Worm (Caenorhabditis elegans) whole organism, L1 larva: ENCODE data around the gene C55A6.3.
A peak's percentile ranks its signal among the peaks of the same experiment; 100 is the strongest.

Source experiments
- C04F5.9 ChIP-seq: sonication (generic microtip); optimal IDR thresholded peaks from 2 replicates; lab custom pipeline; 2016; ENCODE audit warnings: missing genetic modification characterization, missing compliant biosample characterization
- C16A3.4 ChIP-seq: fragments of 150-350 bp; optimal IDR thresholded peaks from 2 replicates; lab custom pipeline; 2014; ENCODE audit warnings: missing biosample characterization, missing genetic modification characterization
- Y116A8C.19 ChIP-seq: sonication (generic microtip); optimal IDR thresholded peaks from 2 replicates; lab custom pipeline; 2016; ENCODE audit warnings: missing compliant biosample characterization, missing genetic modification characterization, borderline replicate concordance
- aha-1 ChIP-seq: fragments of 150-350 bp; optimal IDR thresholded peaks from 2 replicates; lab custom pipeline; 2014; ENCODE audit warnings: missing biosample characterization, missing genetic modification characterization
- aly-2 ChIP-seq: fragments of 150-350 bp; optimal IDR thresholded peaks from 2 replicates; lab custom pipeline; 2014; ENCODE audit warnings: missing biosample characterization, missing genetic modification characterization
- blmp-1 ChIP-seq: fragments of 150-350 bp; optimal IDR thresholded peaks from 2 replicates; lab custom pipeline; 2014; ENCODE audit warnings: missing biosample characterization, missing genetic modification characterization
- dsc-1 ChIP-seq: sonication (generic microtip); optimal IDR thresholded peaks from 2 replicates; lab custom pipeline; 2016; ENCODE audit warnings: mild to moderate bottlenecking, missing genetic modification characterization, missing compliant biosample characterization
- efl-1 ChIP-seq, 4 experiments: fragments of 150-350 bp; optimal IDR thresholded peaks in 3 of 4; peaks in 1 of 4; 1 replicate in 1 of 4; 2 replicates in 3 of 4; lab custom pipeline; 2014; ENCODE audit warnings: missing biosample characterization in 2 of 4, missing genetic modification characterization in 2 of 4, missing genetic modification reagents in 2 of 4
- egl-13 ChIP-seq: sonication (generic microtip); optimal IDR thresholded peaks from 2 replicates; lab custom pipeline; 2016; ENCODE audit warnings: missing genotype, missing genetic modification reagents, missing genetic modification characterization, missing compliant biosample characterization
- elt-2 ChIP-seq: sonication (generic microtip); optimal IDR thresholded peaks from 2 replicates; lab custom pipeline; 2016; ENCODE audit warnings: missing genetic modification characterization, mild to moderate bottlenecking, inconsistent platforms, missing compliant biosample characterization, missing genetic modification reagents
- elt-3 ChIP-seq, 6 experiments: fragments of 150-350 bp in 1 of 6; sonication (generic microtip); optimal IDR thresholded peaks; 2 replicates each; lab custom pipeline; 2017 to 2018; ENCODE audit warnings: missing biosample characterization in 6 of 6, missing genetic modification characterization in 6 of 6, inconsistent platforms in 1 of 6
- fkh-10 ChIP-seq: sonication (generic microtip); optimal IDR thresholded peaks from 2 replicates; lab custom pipeline; 2017; ENCODE audit warnings: missing biosample characterization, missing genetic modification reagents, missing genetic modification characterization
- fkh-4 ChIP-seq: sonication (generic microtip); optimal IDR thresholded peaks from 2 replicates; lab custom pipeline; 2016; ENCODE audit warnings: missing compliant biosample characterization, missing genetic modification characterization, borderline replicate concordance
- hlh-17 ChIP-seq: fragments of 200-800 bp; sonication (Bioruptor generic); optimal IDR thresholded peaks from 2 replicates; lab custom pipeline; 2018; ENCODE audit warnings: missing genetic modification characterization, mild to moderate bottlenecking, missing compliant biosample characterization, moderate library complexity, borderline replicate concordance
- hlh-4 ChIP-seq: sonication (generic microtip); optimal IDR thresholded peaks from 2 replicates; lab custom pipeline; 2016; ENCODE audit warnings: mild to moderate bottlenecking, missing genetic modification characterization, missing compliant biosample characterization
- hpl-2 ChIP-seq: fragments of 150-350 bp; optimal IDR thresholded peaks from 2 replicates; lab custom pipeline; 2014; ENCODE audit warnings: missing biosample characterization, missing genetic modification reagents, missing genetic modification characterization
- irx-1 ChIP-seq: sonication (generic microtip); optimal IDR thresholded peaks from 2 replicates; lab custom pipeline; 2016; ENCODE audit warnings: missing genetic modification characterization, missing compliant biosample characterization
- isw-1 ChIP-seq: fragments of 200-800 bp; sonication (Bioruptor generic); IDR thresholded peaks from 2 replicates; pipeline ENCODE4 v1.3.6; 2022; ENCODE audit warnings: missing genetic modification characterization, missing compliant biosample characterization
- jun-1 ChIP-seq: fragments of 150-350 bp; optimal IDR thresholded peaks from 2 replicates; lab custom pipeline; 2014; ENCODE audit warnings: missing biosample characterization, missing genetic modification reagents, missing genetic modification characterization
- lin-15B ChIP-seq: fragments of 150-350 bp; sonication (generic microtip); optimal IDR thresholded peaks from 3 replicates; lab custom pipeline; 2014; ENCODE audit warnings: missing biosample characterization, missing genetic modification characterization
- lir-3 ChIP-seq: sonication (generic microtip); optimal IDR thresholded peaks from 2 replicates; lab custom pipeline; 2016; ENCODE audit warnings: mild to moderate bottlenecking, missing genetic modification characterization, moderate library complexity, missing compliant biosample characterization; ENCODE audit not compliant: poor library complexity
- mab-9 ChIP-seq: fragments of 200-800 bp; sonication (Bioruptor generic); IDR thresholded peaks from 2 replicates; pipeline ENCODE4 v1.3.6; 2022; ENCODE audit warnings: missing genetic modification reagents, missing genetic modification characterization, missing compliant biosample characterization
- mef-2 ChIP-seq: fragments of 150-350 bp; optimal IDR thresholded peaks from 2 replicates; lab custom pipeline; 2014; ENCODE audit warnings: missing biosample characterization, missing genetic modification characterization
- nhr-11 ChIP-seq: fragments of 150-350 bp; optimal IDR thresholded peaks from 2 replicates; lab custom pipeline; 2014; ENCODE audit warnings: missing biosample characterization, missing genetic modification characterization
- nhr-20 ChIP-seq: sonication (generic microtip); optimal IDR thresholded peaks from 2 replicates; lab custom pipeline; 2016; ENCODE audit warnings: mild to moderate bottlenecking, missing genetic modification characterization, missing compliant biosample characterization
- nhr-237 ChIP-seq: fragments of 150-350 bp; optimal IDR thresholded peaks from 2 replicates; lab custom pipeline; 2014; ENCODE audit warnings: missing biosample characterization, missing genetic modification characterization
- nhr-47 ChIP-seq: sonication (generic microtip); optimal IDR thresholded peaks from 2 replicates; lab custom pipeline; 2016; ENCODE audit warnings: mild to moderate bottlenecking, missing genetic modification characterization, moderate library complexity, missing compliant biosample characterization
- nhr-85 ChIP-seq: sonication (generic microtip); peaks from one replicate; lab custom pipeline; 2016; ENCODE audit warnings: missing genetic modification characterization, inconsistent platforms, missing compliant biosample characterization
- pqm-1 ChIP-seq: sonication (generic microtip); optimal IDR thresholded peaks from 3 replicates; lab custom pipeline; 2017; ENCODE audit warnings: missing biosample characterization, missing genetic modification characterization
- rnt-1 ChIP-seq: sonication (generic microtip); optimal IDR thresholded peaks from 2 replicates; lab custom pipeline; 2016; ENCODE audit warnings: mild to moderate bottlenecking, missing genetic modification characterization, moderate library complexity, missing compliant biosample characterization
- skn-1 ChIP-seq: fragments of 150-350 bp; optimal IDR thresholded peaks from 2 replicates; lab custom pipeline; 2014; ENCODE audit warnings: missing biosample characterization, missing genetic modification characterization
- snpc-4 ChIP-seq: fragments of 150-350 bp; optimal IDR thresholded peaks from 2 replicates; lab custom pipeline; 2014; ENCODE audit warnings: missing biosample characterization, missing genetic modification characterization
- snu-23 ChIP-seq: sonication (generic microtip); optimal IDR thresholded peaks from 2 replicates; lab custom pipeline; 2016; ENCODE audit warnings: missing genetic modification characterization, missing compliant biosample characterization
- sptf-1 ChIP-seq: fragments of 150-350 bp; optimal IDR thresholded peaks from 2 replicates; lab custom pipeline; 2014; ENCODE audit warnings: missing biosample characterization, missing genetic modification characterization
- swsn-7 ChIP-seq: sonication (generic microtip); optimal IDR thresholded peaks from 2 replicates; lab custom pipeline; 2016; ENCODE audit warnings: missing genetic modification characterization, missing compliant biosample characterization
- tlp-1 ChIP-seq: fragments of 150-350 bp; optimal IDR thresholded peaks from 2 replicates; lab custom pipeline; 2014; ENCODE audit warnings: missing biosample characterization, missing genetic modification characterization
- unc-130 ChIP-seq: fragments of 150-350 bp; optimal IDR thresholded peaks from 2 replicates; lab custom pipeline; 2017; ENCODE audit warnings: missing biosample characterization, missing genetic modification characterization, inconsistent platforms
- vab-15 ChIP-seq: sonication (generic microtip); optimal IDR thresholded peaks from 2 replicates; lab custom pipeline; 2017; ENCODE audit warnings: missing genotype, mild to moderate bottlenecking, missing genetic modification characterization, missing compliant biosample characterization
- zip-4 ChIP-seq: fragments of 200-800 bp; sonication (Bioruptor generic); optimal IDR thresholded peaks from 2 replicates; lab custom pipeline; 2018; ENCODE audit warnings: mild to moderate bottlenecking, missing genetic modification characterization, moderate library complexity, missing compliant biosample characterization

The C55A6.3 gene

ce11 chrV:11497475-11497874 is 15.9 kb downstream of the C55A6.3 start:
- no peak for TF ChIP-seq aha-1 (tag; lab: Kevin White, UChicago)
- TF ChIP-seq hpl-2 (GFP tag; lab: Kevin White, UChicago), result no peak
- no peak for TF ChIP-seq C16A3.4 (tag; lab: Kevin White, UChicago)
- no peak for TF ChIP-seq sptf-1
- TF ChIP-seq nhr-11 (tag; lab: Kevin White, UChicago), result no peak

- TF ChIP-seq pqm-1, result no peak
- TF ChIP-seq fkh-10 (GFP tag; lab: Kevin White, UChicago), result no peak
- no peak for TF ChIP-seq unc-130 (tag; lab: Kevin White, UChicago)
- TF ChIP-seq mab-9 (GFP tag; lab: Robert Waterston, UW), result no peak
- TF ChIP-seq nhr-237 (tag; lab: Kevin White, UChicago), result no peak
- no peak for TF ChIP-seq mef-2 (tag; lab: Kevin White, UChicago)
- no peak for TF ChIP-seq tlp-1 (tag; lab: Kevin White, UChicago)
- no peak for TF ChIP-seq hlh-4 (tag; lab: Kevin White, UChicago)
- no peak for TF ChIP-seq snu-23 (GFP tag; lab: Kevin White, UChicago)
- TF ChIP-seq nhr-11 (tag; lab: Kevin White, UChicago), result no peak
- no peak for TF ChIP-seq swsn-7 (tag; lab: Kevin White, UChicago)
- TF ChIP-seq skn-1 (tag; lab: Kevin White, UChicago), result no peak
- no peak for TF ChIP-seq elt-2 (tag; lab: Kevin White, UChicago)
- no peak for TF ChIP-seq sptf-1
- no peak for TF ChIP-seq jun-1 (tag; lab: Kevin White, UChicago)
- TF ChIP-seq vab-15 (tag; lab: Kevin White, UChicago), result no peak
These were observed 17.0 kb downstream of the C55A6.3 start, which contains the start of gene htrl-1 for ce11 chrV:11496283-11496682. Gene htrl-1 (minus strand): TSS chrV:11496383.

DNA sequence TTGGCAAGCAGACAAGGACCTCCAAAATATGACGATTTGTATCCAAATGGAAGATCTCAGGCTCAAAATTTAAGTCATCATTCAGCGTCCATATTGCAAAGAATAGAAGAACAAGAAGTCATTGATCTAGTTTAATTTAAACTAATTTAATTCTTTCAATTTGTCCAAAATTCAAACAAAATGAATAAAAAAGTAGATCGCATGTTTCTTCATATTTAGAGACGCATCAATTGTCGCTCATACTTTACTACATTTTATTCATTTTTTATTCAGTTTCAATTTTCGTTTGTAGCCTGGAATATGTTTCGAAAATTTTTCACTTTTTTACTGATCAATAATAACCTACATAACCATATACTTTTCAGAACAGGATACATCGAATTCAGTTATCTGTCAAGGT is 20.9 kb downstream of the C55A6.3 start, which contains the start of gene T11F9.21:
T11F9.21 (plus strand) TSS at position 301 of the 400 bp plus-strand sequence.
- TF ChIP-seq blmp-1 (tag; lab: Kevin White, UChicago) (no peak), lir-3 (no peak), efl-1 (optimal IDR thresholded peaks at IDR 0.05; lab: Kevin White, UChicago) (no peak), efl-1 (GFP tag; optimal IDR thresholded peaks at IDR 0.05 in 1 of 2; lab: Kevin White, UChicago) (no peak), swsn-7 (tag; lab: Kevin White, UChicago) (no peak)

DNA sequence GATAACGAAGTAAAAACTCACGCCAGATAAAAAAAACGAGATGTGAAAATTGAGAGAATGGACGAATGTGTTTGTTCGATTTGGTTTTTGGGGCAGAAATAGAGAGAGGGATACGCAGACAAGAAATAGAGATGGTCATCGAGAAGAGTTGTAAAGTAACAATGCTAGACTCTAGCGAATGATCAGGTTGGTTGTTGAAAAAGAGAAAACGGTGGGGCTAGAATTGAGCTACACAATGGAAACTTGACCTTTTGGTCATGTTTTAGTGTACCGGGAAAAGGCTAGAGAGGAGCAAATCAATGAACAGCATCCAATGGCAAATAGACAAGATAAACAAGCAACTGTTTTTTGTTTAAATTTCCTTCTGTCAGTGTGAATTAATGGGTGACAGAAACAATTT is 22.9 kb downstream of the C55A6.3 start, which contains the start of gene dhs-19:
dhs-19 (minus strand) TSS at position 101 of the 400 bp plus-strand sequence.
- peak; percentile 20 for TF ChIP-seq rnt-1 (tag; lab: Kevin White, UChicago)
- no peak for TF ChIP-seq snpc-4 (tag; lab: Kevin White, UChicago)
- no peak for TF ChIP-seq Y116A8C.19 (tag; lab: Kevin White, UChicago)
- TF ChIP-seq swsn-7 (tag; lab: Kevin White, UChicago), result no peak
- TF ChIP-seq dsc-1 (tag; lab: Kevin White, UChicago), result no peak
- no peak for TF ChIP-seq nhr-11 (tag; lab: Kevin White, UChicago)
- no peak for TF ChIP-seq lin-15B (tag; lab: Kevin White, UChicago)
- TF ChIP-seq C16A3.4 (tag; lab: Kevin White, UChicago), result no peak
- no peak for TF ChIP-seq sptf-1
- no peak for TF ChIP-seq aly-2
- TF ChIP-seq nhr-47 (tag; lab: Kevin White, UChicago), result no peak
- no peak for TF ChIP-seq zip-4 (GFP tag; lab: Kevin White, UChicago)
- TF ChIP-seq hlh-17 (GFP tag; lab: Kevin White, UChicago), result no peak
- TF ChIP-seq irx-1 (tag; lab: Kevin White, UChicago), result no peak
- TF ChIP-seq isw-1 (GFP tag; lab: Robert Waterston, UW), result no peak
- TF ChIP-seq egl-13 (tag; lab: Kevin White, UChicago), result no peak
- TF ChIP-seq nhr-85 (tag; lab: Kevin White, UChicago), result no peak
- TF ChIP-seq fkh-4, result no peak
- TF ChIP-seq nhr-20 (tag; lab: Kevin White, UChicago), result peak; percentile 21
- no peak for TF ChIP-seq C04F5.9 (tag; lab: Kevin White, UChicago)
- peak; percentile 18 for TF ChIP-seq blmp-1 (tag; lab: Kevin White, UChicago)
- no peak for TF ChIP-seq elt-3 (tag; optimal IDR thresholded peaks at IDR 0.05; lab: Kevin White, UChicago)
